Fruit fly (Drosophila melanogaster) whole organism: ENCODE results near the gene m-cup.

Experiments
- CG8478 ChIP-seq: fragments of >200 bp; optimal IDR thresholded peaks from 2 replicates; lab custom pipeline; 2018; ENCODE audit warnings: inconsistent platforms
- Dll ChIP-seq: fragments of >200 bp; optimal IDR thresholded peaks from 2 replicates; lab custom pipeline; 2017
- EcR ChIP-seq, 2 experiments: fragments of >200 bp; optimal IDR thresholded peaks; 2 replicates each; lab custom pipeline; 2017; ENCODE audit warnings: missing biosample characterization in 2 of 2, missing genetic modification characterization in 2 of 2, missing genetic modification reagents in 2 of 2
- pan ChIP-seq: fragments of >200 bp; optimal IDR thresholded peaks from 2 replicates; lab custom pipeline; 2017
- psq ChIP-seq: fragments of >200 bp; optimal IDR thresholded peaks from 2 replicates; lab custom pipeline; 2017
- usp ChIP-seq: fragments of >200 bp; optimal IDR thresholded peaks from 2 replicates; lab custom pipeline; 2017; ENCODE audit warnings: missing biosample characterization, missing genetic modification characterization, mixed read lengths

- TF ChIP-seq pan (lab: Kevin White, UChicago) (no peak), usp (GFP tag; lab: Kevin White, UChicago) (no peak), Dll (lab: Kevin White, UChicago) (no peak), CG8478 (lab: Kevin White, UChicago) (no peak), EcR (GFP tag; optimal IDR thresholded peaks at IDR 0.05; lab: Kevin White, UChicago) (no peak), psq (lab: Kevin White, UChicago) (no peak)
Observed at dm6 chr3R:17192009-17192408, 42.8 kb upstream of the m-cup start.
